Worm (Caenorhabditis elegans) whole organism, L2 larva: Measurements from ENCODE around the gene ampd-1.
A peak's percentile ranks its signal among the peaks of the same experiment; 100 is the strongest.

Experiments used
- C34F6.9 ChIP-seq: fragments of 150-350 bp; optimal IDR thresholded peaks from 2 replicates; lab custom pipeline; 2014; ENCODE audit warnings: missing biosample characterization, missing genetic modification characterization
- F13H6.1 ChIP-seq: sonication (generic microtip); optimal IDR thresholded peaks from 2 replicates; lab custom pipeline; 2016; ENCODE audit warnings: missing genetic modification characterization, missing compliant biosample characterization
- R02D3.7 ChIP-seq: fragments of 150-350 bp; optimal IDR thresholded peaks from 2 replicates; lab custom pipeline; 2014; ENCODE audit warnings: missing biosample characterization, missing genetic modification characterization
- Y55F3AM.14 ChIP-seq: fragments of 200-800 bp; sonication (Bioruptor generic); optimal IDR thresholded peaks from 2 replicates; lab custom pipeline; 2018; ENCODE audit warnings: mild to moderate bottlenecking, missing genetic modification characterization, missing compliant biosample characterization
- ceh-16 ChIP-seq: fragments of 150-350 bp; optimal IDR thresholded peaks from 2 replicates; lab custom pipeline; 2014; ENCODE audit warnings: missing biosample characterization, missing genetic modification characterization
- ceh-82 ChIP-seq: fragments of 150-350 bp; optimal IDR thresholded peaks from 2 replicates; lab custom pipeline; 2014; ENCODE audit warnings: missing biosample characterization, missing genetic modification characterization
- crh-2 ChIP-seq: sonication (generic microtip); optimal IDR thresholded peaks from 2 replicates; lab custom pipeline; 2017; ENCODE audit warnings: missing biosample characterization, missing genetic modification characterization
- dmd-4 ChIP-seq: sonication (generic microtip); optimal IDR thresholded peaks from 2 replicates; lab custom pipeline; 2017; ENCODE audit warnings: missing biosample characterization, missing genetic modification characterization
- egl-27 ChIP-seq: sonication (generic microtip); optimal IDR thresholded peaks from 3 replicates; lab custom pipeline; 2017; ENCODE audit warnings: missing biosample characterization, missing genetic modification reagents, missing genetic modification characterization
- fos-1 ChIP-seq: fragments of 150-350 bp; optimal IDR thresholded peaks from 2 replicates; lab custom pipeline; 2014; ENCODE audit warnings: missing biosample characterization, missing genetic modification characterization
- lin-11 ChIP-seq: fragments of 150-350 bp; sonication (generic microtip); optimal IDR thresholded peaks from 2 replicates; lab custom pipeline; 2014; ENCODE audit warnings: missing biosample characterization, missing genetic modification characterization, inconsistent platforms, mixed read lengths
- lin-13 ChIP-seq: fragments of 150-350 bp; optimal IDR thresholded peaks from 2 replicates; lab custom pipeline; 2014; ENCODE audit warnings: missing biosample characterization, missing genetic modification reagents, missing genetic modification characterization
- lsy-2 ChIP-seq, 2 experiments: fragments of 150-350 bp in 1 of 2; sonication (generic microtip) in 1 of 2; optimal IDR thresholded peaks; 2 replicates each; lab custom pipeline; 2014 to 2017; ENCODE audit warnings: missing biosample characterization in 2 of 2, missing genetic modification characterization in 2 of 2
- mab-5 ChIP-seq: fragments of 150-350 bp; optimal IDR thresholded peaks from 2 replicates; lab custom pipeline; 2014; ENCODE audit warnings: missing biosample characterization, missing genetic modification characterization
- mbf-1 ChIP-seq: sonication (generic microtip); optimal IDR thresholded peaks from 2 replicates; lab custom pipeline; 2017; ENCODE audit warnings: missing biosample characterization, missing genetic modification characterization
- mdl-1 ChIP-seq, 2 experiments: fragments of 150-350 bp in 1 of 2; sonication (generic microtip) in 1 of 2; optimal IDR thresholded peaks; 2 replicates each; lab custom pipeline; 2017; ENCODE audit warnings: missing biosample characterization in 2 of 2, missing genetic modification characterization in 2 of 2
- nhr-10 ChIP-seq: sonication (generic microtip); optimal IDR thresholded peaks from 2 replicates; lab custom pipeline; 2017; ENCODE audit warnings: missing biosample characterization, missing genetic modification characterization
- nhr-11 ChIP-seq: fragments of 150-350 bp; optimal IDR thresholded peaks from 2 replicates; lab custom pipeline; 2014; ENCODE audit warnings: missing biosample characterization, missing genetic modification characterization
- nhr-129 ChIP-seq: fragments of 150-350 bp; optimal IDR thresholded peaks from 2 replicates; lab custom pipeline; 2014; ENCODE audit warnings: missing biosample characterization, missing genetic modification characterization
- nhr-21 ChIP-seq: fragments of 150-350 bp; optimal IDR thresholded peaks from 2 replicates; lab custom pipeline; 2014; ENCODE audit warnings: missing biosample characterization, missing genetic modification characterization
- nhr-23 ChIP-seq: fragments of 150-350 bp; optimal IDR thresholded peaks from 2 replicates; lab custom pipeline; 2014; ENCODE audit warnings: missing biosample characterization, missing genetic modification reagents, missing genetic modification characterization
- nhr-25 ChIP-seq: fragments of 150-350 bp; sonication (generic microtip); optimal IDR thresholded peaks from 3 replicates; lab custom pipeline; 2014; ENCODE audit warnings: missing biosample characterization, missing genetic modification characterization
- nhr-6 ChIP-seq: fragments of 150-350 bp; optimal IDR thresholded peaks from 2 replicates; lab custom pipeline; 2014; ENCODE audit warnings: missing biosample characterization, missing genetic modification characterization
- nhr-77 ChIP-seq: fragments of 150-350 bp; optimal IDR thresholded peaks from 2 replicates; lab custom pipeline; 2014; ENCODE audit warnings: missing biosample characterization, missing genetic modification characterization
- peb-1 ChIP-seq: fragments of 150-350 bp; optimal IDR thresholded peaks from 2 replicates; lab custom pipeline; 2014; ENCODE audit warnings: missing biosample characterization, missing genetic modification characterization
- sem-4 ChIP-seq: fragments of 150-350 bp; optimal IDR thresholded peaks from 2 replicates; lab custom pipeline; 2014; ENCODE audit warnings: missing biosample characterization, missing genetic modification reagents, missing genetic modification characterization
- skn-1 ChIP-seq: sonication (generic microtip); optimal IDR thresholded peaks from 2 replicates; lab custom pipeline; 2017; ENCODE audit warnings: missing biosample characterization, missing genetic modification characterization
- sma-3 ChIP-seq: sonication (generic microtip); optimal IDR thresholded peaks from 2 replicates; lab custom pipeline; 2016; ENCODE audit warnings: missing genetic modification reagents, missing genetic modification characterization, missing compliant biosample characterization
- sma-9 ChIP-seq, 2 experiments: fragments of 150-350 bp in 1 of 2; sonication (generic microtip) in 1 of 2; optimal IDR thresholded peaks; 2 replicates each; lab custom pipeline; 2014 to 2016; ENCODE audit warnings: missing genetic modification characterization in 2 of 2, mild to moderate bottlenecking in 1 of 2, missing biosample characterization in 1 of 2, missing compliant biosample characterization in 1 of 2, missing genetic modification reagents in 1 of 2, moderate library complexity in 1 of 2
- snpc-4 ChIP-seq: fragments of 150-350 bp; optimal IDR thresholded peaks from 2 replicates; lab custom pipeline; 2014; ENCODE audit warnings: missing biosample characterization, missing genetic modification characterization
- unc-62 ChIP-seq: fragments of 150-350 bp; optimal IDR thresholded peaks from 2 replicates; lab custom pipeline; 2014; ENCODE audit warnings: missing biosample characterization, missing genetic modification reagents, missing genetic modification characterization
- zag-1 ChIP-seq: fragments of 150-350 bp; optimal IDR thresholded peaks from 2 replicates; lab custom pipeline; 2014; ENCODE audit warnings: missing biosample characterization, missing genetic modification characterization

The ampd-1 gene

ce11 chrII:5183207-5183606, 19.9 kb upstream of the ampd-1 start:
- TF ChIP-seq nhr-6 (tag; lab: Kevin White, UChicago) (no peak), nhr-77 (tag; lab: Kevin White, UChicago) (no peak), nhr-21 (no peak), lin-11 (no peak), C34F6.9 (no peak), nhr-25 (tag; lab: Kevin White, UChicago) (peak; percentile 40), nhr-11 (tag; lab: Kevin White, UChicago) (no peak), lsy-2 (tag; optimal IDR thresholded peaks at IDR 0.05; lab: Kevin White, UChicago) (peak in 1 of 2 experiments; percentile 38), lin-13 (GFP tag; lab: Kevin White, UChicago) (no peak)
- TF ChIP-seq, all 48 proteins: peak for 2

ce11 chrII:5184661-5185545, 18.2 kb upstream of the ampd-1 start:
- TF ChIP-seq R02D3.7 (tag; lab: Kevin White, UChicago) (no peak), sma-9 (GFP tag; optimal IDR thresholded peaks at IDR 0.05; lab: Kevin White, UChicago) (peak; percentile 51), sma-9 (tag; optimal IDR thresholded peaks at IDR 0.05; lab: Kevin White, UChicago) (no peak), fos-1 (peak; percentile 68), nhr-129 (tag; lab: Kevin White, UChicago) (no peak), mab-5 (no peak), F13H6.1 (peak; percentile 2), unc-62 (GFP tag; lab: Kevin White, UChicago) (no peak)

- peak; percentile 59 for TF ChIP-seq fos-1
- TF ChIP-seq crh-2 (tag; lab: Kevin White, UChicago) = no peak
- peak; percentile 15 for TF ChIP-seq egl-27 (tag; lab: Kevin White, UChicago)
- TF ChIP-seq zag-1 (tag; lab: Kevin White, UChicago) = no peak
- TF ChIP-seq lsy-2 (tag; optimal IDR thresholded peaks at IDR 0.05; lab: Kevin White, UChicago) = no peak
- peak; percentile 25 for TF ChIP-seq F13H6.1
- peak; percentile 14 for TF ChIP-seq sma-9 (GFP tag; optimal IDR thresholded peaks at IDR 0.05; lab: Kevin White, UChicago)
- no peak for TF ChIP-seq sma-9 (tag; optimal IDR thresholded peaks at IDR 0.05; lab: Kevin White, UChicago)
Observed at ce11 chrII:5185955-5186539, 17.1 kb upstream of the ampd-1 start.

- TF ChIP-seq fos-1 = peak; percentile 63
- peak; percentile 29 for TF ChIP-seq sma-9 (GFP tag; optimal IDR thresholded peaks at IDR 0.05; lab: Kevin White, UChicago)
- TF ChIP-seq sma-9 (tag; optimal IDR thresholded peaks at IDR 0.05; lab: Kevin White, UChicago) = no peak
- TF ChIP-seq nhr-21 = no peak
- TF ChIP-seq, all 48 proteins: peak for 2
Observed at ce11 chrII:5186870-5187269, 16.3 kb upstream of the ampd-1 start.

ce11 chrII:5187469-5187868, 15.7 kb upstream of the ampd-1 start, which contains the start of gene crh-2:
Gene crh-2 (minus strand): TSS chrII:5187569.
- TF ChIP-seq nhr-23 (tag; lab: Kevin White, UChicago) (no peak), mbf-1 (no peak), mdl-1 (tag; optimal IDR thresholded peaks at IDR 0.05; lab: Kevin White, UChicago) (no peak), skn-1 (tag; lab: Kevin White, UChicago) (no peak), F13H6.1 (no peak), egl-27 (tag; lab: Kevin White, UChicago) (no peak), peb-1 (tag; lab: Kevin White, UChicago) (no peak), lin-13 (GFP tag; lab: Kevin White, UChicago) (no peak), C34F6.9 (no peak), snpc-4 (tag; lab: Kevin White, UChicago) (no peak), nhr-6 (tag; lab: Kevin White, UChicago) (no peak), dmd-4 (tag; lab: Kevin White, UChicago) (no peak), nhr-10 (no peak)

- TF ChIP-seq unc-62 (GFP tag; lab: Kevin White, UChicago) = no peak
- TF ChIP-seq F13H6.1 = no peak
- no peak for TF ChIP-seq mbf-1
- TF ChIP-seq nhr-21 = no peak
- no peak for TF ChIP-seq sma-3 (GFP tag; lab: Kevin White, UChicago)
- TF ChIP-seq ceh-16 (tag; lab: Kevin White, UChicago) = no peak
- TF ChIP-seq nhr-10 = no peak
- no peak for TF ChIP-seq snpc-4 (tag; lab: Kevin White, UChicago)
- TF ChIP-seq Y55F3AM.14 (GFP tag; lab: Kevin White, UChicago) = no peak
- TF ChIP-seq ceh-82 = no peak
- no peak for TF ChIP-seq sem-4 (tag; lab: Kevin White, UChicago)
Observed at ce11 chrII:5187934-5188333, 15.2 kb upstream of the ampd-1 start.
